Fruit fly (Drosophila melanogaster): ENCODE measurements around the gene Cp36.

Gene Cp36

DNA sequence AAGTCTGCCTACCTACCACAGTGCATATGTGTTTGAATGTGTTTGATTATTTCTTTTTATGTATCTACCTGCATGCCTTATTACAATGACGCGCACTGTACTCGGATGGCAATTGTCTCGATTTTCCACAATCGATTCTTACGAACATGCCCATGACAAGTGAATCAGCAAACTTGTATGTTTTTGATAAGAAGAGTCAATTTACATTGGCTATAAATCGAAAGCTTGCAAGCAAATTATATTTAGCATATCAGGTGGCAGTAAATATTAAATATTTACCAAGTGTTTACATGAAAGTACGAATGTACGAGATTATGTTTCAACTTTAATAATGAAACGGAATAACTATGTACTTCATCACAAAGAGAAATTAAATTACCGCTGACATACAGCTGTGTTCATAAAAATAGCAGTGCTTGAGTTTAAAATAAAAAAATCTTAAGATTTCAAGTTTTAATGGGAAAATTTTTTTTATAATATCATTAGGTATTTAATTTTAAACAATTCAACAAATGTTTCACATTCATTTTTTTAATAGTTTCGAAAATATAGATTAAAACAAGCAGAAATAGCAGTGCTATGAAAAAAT is 19.6 kb upstream of the Cp36 start:
- TF ChIP-seq Dfd (GFP tag; optimal IDR thresholded peaks at IDR 0.05) (no peak), woc (GFP tag; optimal IDR thresholded peaks at IDR 0.05) (no peak), foxo (GFP tag; optimal IDR thresholded peaks at IDR 0.05) (no peak), HLH106 (tag; optimal IDR thresholded peaks at IDR 0.05) (no peak), Dif (GFP tag; optimal IDR thresholded peaks at IDR 0.05; ENCODE audit: partially characterized antibody) (no peak), Myc (optimal IDR thresholded peaks at IDR 0.05) (no peak), Mio (GFP tag; optimal IDR thresholded peaks at IDR 0.05) (no peak), CrebA (GFP tag; optimal IDR thresholded peaks at IDR 0.05; ENCODE audit: borderline replicate concordance) (no peak), pan (optimal IDR thresholded peaks at IDR 0.05) (no peak), h (GFP tag; optimal IDR thresholded peaks at IDR 0.05) (no peak), GATAd (GFP tag; optimal IDR thresholded peaks at IDR 0.05) (no peak), dl (GFP tag; optimal IDR thresholded peaks at IDR 0.05; ENCODE audit: insufficient read depth in 1 of 2, partially characterized antibody in 2 of 2) (no peak)

dm6 chrX:8460232-8460631 is 18.9 kb upstream of the Cp36 start:
- no peak for TF ChIP-seq CG9705 (GFP tag; optimal IDR thresholded peaks at IDR 0.05)
- no peak for TF ChIP-seq fru (GFP tag; optimal IDR thresholded peaks at IDR 0.05)
- TF ChIP-seq lola (GFP tag; optimal IDR thresholded peaks at IDR 0.05) = no peak
- TF ChIP-seq br (GFP tag; optimal IDR thresholded peaks at IDR 0.05) = no peak
- TF ChIP-seq CG32264 (GFP tag; optimal IDR thresholded peaks at IDR 0.05) = no peak
- TF ChIP-seq jim (GFP tag; optimal IDR thresholded peaks at IDR 0.05) = no peak
- TF ChIP-seq Hr78 (GFP tag; optimal IDR thresholded peaks at IDR 0.05) = no peak
- no peak for TF ChIP-seq Jra (GFP tag; optimal IDR thresholded peaks at IDR 0.05)
- no peak for TF ChIP-seq Dif (GFP tag; optimal IDR thresholded peaks at IDR 0.05; ENCODE audit: partially characterized antibody)
- no peak for TF ChIP-seq woc (GFP tag; optimal IDR thresholded peaks at IDR 0.05)
- no peak for TF ChIP-seq sage (GFP tag; optimal IDR thresholded peaks at IDR 0.05)

DNA sequence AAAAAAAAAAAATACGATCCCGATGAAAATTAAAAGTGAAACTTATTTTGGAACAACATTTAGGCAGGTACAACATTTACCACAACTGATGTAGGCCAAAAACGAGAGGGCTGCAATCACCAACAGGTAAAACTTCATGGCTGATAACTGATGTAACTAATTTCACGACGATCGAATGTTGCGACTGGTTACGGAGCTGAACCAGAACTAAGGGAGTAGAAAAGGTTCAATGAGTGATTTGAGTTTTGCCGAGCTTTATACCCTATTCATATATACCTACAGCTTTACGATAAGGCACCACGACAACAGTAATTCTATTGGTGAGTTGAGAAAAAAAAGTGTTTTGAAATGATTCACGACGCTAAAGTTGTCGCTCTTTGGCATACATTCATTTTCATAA is 18.4 kb upstream of the Cp36 start, which contains the start of gene CG15347:
TSS of gene CG15347 (minus strand) at position 213 of the 400 bp plus-strand sequence.
- no peak for TF ChIP-seq pan (optimal IDR thresholded peaks at IDR 0.05)
- TF ChIP-seq psq (GFP tag; optimal IDR thresholded peaks at IDR 0.05) = no peak
- no peak for TF ChIP-seq jim (GFP tag; optimal IDR thresholded peaks at IDR 0.05)
- no peak for TF ChIP-seq Sp1 (GFP tag; optimal IDR thresholded peaks at IDR 0.05)
- no peak for TF ChIP-seq tai (GFP tag; optimal IDR thresholded peaks at IDR 0.05)
- no peak for TF ChIP-seq sage (GFP tag; optimal IDR thresholded peaks at IDR 0.05)
- TF ChIP-seq Abd-B (GFP tag; optimal IDR thresholded peaks at IDR 0.05) = no peak
- no peak for TF ChIP-seq GATAd (GFP tag; optimal IDR thresholded peaks at IDR 0.05)
- TF ChIP-seq CG32264 (GFP tag; optimal IDR thresholded peaks at IDR 0.05) = no peak
- TF ChIP-seq OdsH (GFP tag; optimal IDR thresholded peaks at IDR 0.05) = no peak
- TF ChIP-seq rgr (GFP tag; optimal IDR thresholded peaks at IDR 0.05) = no peak
- no peak for TF ChIP-seq fru (GFP tag; optimal IDR thresholded peaks at IDR 0.05)
- TF ChIP-seq sv (GFP tag; optimal IDR thresholded peaks at IDR 0.05) = no peak
- no peak for TF ChIP-seq h (GFP tag; optimal IDR thresholded peaks at IDR 0.05)
- TF ChIP-seq dmrt93B (GFP tag; optimal IDR thresholded peaks at IDR 0.05) = no peak

DNA sequence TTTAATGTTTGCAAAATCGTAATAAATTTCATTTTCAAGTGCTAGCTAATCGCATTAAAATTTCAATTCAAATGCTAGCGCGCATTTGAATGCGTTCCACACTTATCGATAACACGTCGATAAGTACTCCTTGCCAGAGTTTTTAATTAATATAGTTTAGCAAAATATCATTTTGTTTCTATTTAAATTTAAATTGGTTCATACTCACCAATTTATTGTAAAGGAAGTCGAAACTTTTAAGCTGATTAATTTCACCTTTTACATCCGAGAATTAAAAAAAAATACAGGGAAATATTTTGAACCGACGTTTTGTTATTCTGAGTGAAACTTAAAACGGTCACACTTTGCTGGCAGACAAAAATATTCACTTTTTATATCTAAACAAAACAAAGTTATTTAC is 18.0 kb upstream of the Cp36 start, which contains the start of gene Es2:
TSS of gene Es2 (plus strand) at position 333 of the 400 bp plus-strand sequence.
- no peak for TF ChIP-seq dmrt93B (GFP tag; optimal IDR thresholded peaks at IDR 0.05)
- TF ChIP-seq Myc (optimal IDR thresholded peaks at IDR 0.05) = peak; percentile 63
- TF ChIP-seq Jra (GFP tag; optimal IDR thresholded peaks at IDR 0.05) = no peak
- no peak for TF ChIP-seq Hr83 (GFP tag; optimal IDR thresholded peaks at IDR 0.05; ENCODE audit: poor library complexity, severe bottlenecking)
- no peak for TF ChIP-seq Rel (GFP tag; optimal IDR thresholded peaks at IDR 0.05)
- no peak for TF ChIP-seq Rel (tag; optimal IDR thresholded peaks at IDR 0.05)
- TF ChIP-seq CG9705 (GFP tag; optimal IDR thresholded peaks at IDR 0.05) = no peak
- peak; percentile 13 for TF ChIP-seq sage (GFP tag; optimal IDR thresholded peaks at IDR 0.05)
- no peak for TF ChIP-seq Dif (GFP tag; optimal IDR thresholded peaks at IDR 0.05; ENCODE audit: partially characterized antibody)
